Worm (Caenorhabditis elegans) whole organism, mixed stage, embryonic: ENCODE results near the gene F58A6.2.

ENCODE experiments used
- ces-1 ChIP-seq: fragments of 150-350 bp; optimal IDR thresholded peaks from 2 replicates; lab custom pipeline; 2014; ENCODE audit warnings: missing biosample characterization, missing genetic modification reagents, missing genetic modification characterization
- elt-1 ChIP-seq: sonication (generic microtip); optimal IDR thresholded peaks from 2 replicates; lab custom pipeline; 2017; ENCODE audit warnings: missing genetic modification characterization, mild to moderate bottlenecking, missing compliant biosample characterization, antibody characterized with exemption, moderate library complexity, borderline replicate concordance; ENCODE audit not compliant: insufficient read depth
- elt-3 ChIP-seq: fragments of 150-350 bp; optimal IDR thresholded peaks from 2 replicates; lab custom pipeline; 2014; ENCODE audit warnings: missing biosample characterization, missing genetic modification characterization
- hlh-1 ChIP-seq: fragments of 150-350 bp; optimal IDR thresholded peaks from 2 replicates; lab custom pipeline; 2014; ENCODE audit warnings: missing biosample characterization, missing genetic modification reagents, missing genetic modification characterization
- snpc-4 ChIP-seq: fragments of 150-350 bp; optimal IDR thresholded peaks from 2 replicates; lab custom pipeline; 2014; ENCODE audit warnings: missing biosample characterization, missing genetic modification characterization
- sptf-1 ChIP-seq: sonication (generic microtip); optimal IDR thresholded peaks from 2 replicates; lab custom pipeline; 2017; ENCODE audit warnings: mild to moderate bottlenecking, missing genetic modification characterization, moderate library complexity, missing compliant biosample characterization
- unc-39 ChIP-seq: fragments of 150-350 bp; optimal IDR thresholded peaks from 2 replicates; lab custom pipeline; 2014; ENCODE audit warnings: missing biosample characterization, missing genetic modification characterization
- unc-62 ChIP-seq: fragments of 150-350 bp; optimal IDR thresholded peaks from 2 replicates; lab custom pipeline; 2014; ENCODE audit warnings: missing biosample characterization, missing genetic modification reagents, missing genetic modification characterization
- zip-8 ChIP-seq: fragments of 150-350 bp; optimal IDR thresholded peaks from 2 replicates; lab custom pipeline; 2014; ENCODE audit warnings: missing biosample characterization, missing genetic modification characterization
- ztf-11 ChIP-seq: fragments of 150-350 bp; optimal IDR thresholded peaks from 2 replicates; lab custom pipeline; 2014; ENCODE audit warnings: missing biosample characterization, missing genetic modification characterization

DNA sequence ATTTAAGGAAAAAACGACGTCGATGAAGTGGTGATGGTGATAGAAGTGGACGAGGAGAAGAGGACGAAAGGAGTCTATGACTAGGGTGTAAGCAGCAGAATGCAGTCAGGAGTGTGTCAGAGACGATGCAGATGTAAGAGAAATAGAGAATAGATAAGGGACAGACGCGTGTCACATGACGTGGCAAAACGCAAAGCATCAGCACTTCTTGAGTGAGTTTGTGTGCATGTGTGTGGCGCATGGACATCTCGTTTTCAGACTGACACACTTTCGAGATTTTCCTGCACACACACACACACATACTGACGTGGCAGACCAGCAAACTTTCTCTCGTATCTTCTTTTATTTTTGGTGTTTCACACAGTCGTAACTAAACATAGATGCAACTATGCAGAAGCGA lies 45.9 kb downstream of the F58A6.2 start:
- no peak for TF ChIP-seq snpc-4
- TF ChIP-seq ztf-11 (tag; lab: Kevin White, UChicago): no peak
- no peak for TF ChIP-seq elt-1 (tag; lab: Kevin White, UChicago)
- TF ChIP-seq unc-62 (GFP tag; lab: Kevin White, UChicago): peak; percentile 52
- peak; percentile 90 for TF ChIP-seq hlh-1 (tag; lab: Kevin White, UChicago)
- TF ChIP-seq ces-1 (GFP tag; lab: Kevin White, UChicago): no peak
- TF ChIP-seq sptf-1 (tag; lab: Kevin White, UChicago): no peak
- no peak for TF ChIP-seq zip-8 (tag; lab: Kevin White, UChicago)
- no peak for TF ChIP-seq elt-3 (tag; lab: Kevin White, UChicago)
- TF ChIP-seq unc-39: no peak
